Worm (Caenorhabditis elegans) whole organism, mixed stage, embryonic: ENCODE data around the gene abu-15.

Experiments used
- blmp-1 ChIP-seq: fragments of 150-350 bp; optimal IDR thresholded peaks from 2 replicates; lab custom pipeline; 2014; ENCODE audit warnings: missing biosample characterization, missing genetic modification characterization
- ces-1 ChIP-seq: fragments of 150-350 bp; optimal IDR thresholded peaks from 2 replicates; lab custom pipeline; 2014; ENCODE audit warnings: missing biosample characterization, missing genetic modification reagents, missing genetic modification characterization
- cnd-1 ChIP-seq: fragments of 200-800 bp; sonication (Bioruptor generic); optimal IDR thresholded peaks from 2 replicates; lab custom pipeline; 2018; ENCODE audit warnings: mild to moderate bottlenecking, missing genetic modification characterization, missing compliant biosample characterization
- elt-1 ChIP-seq: sonication (generic microtip); optimal IDR thresholded peaks from 2 replicates; lab custom pipeline; 2017; ENCODE audit warnings: missing genetic modification characterization, mild to moderate bottlenecking, missing compliant biosample characterization, antibody characterized with exemption, moderate library complexity, borderline replicate concordance; ENCODE audit not compliant: insufficient read depth
- lin-13 ChIP-seq: fragments of 150-350 bp; optimal IDR thresholded peaks from 2 replicates; lab custom pipeline; 2014; ENCODE audit warnings: missing biosample characterization, missing genetic modification characterization
- nhr-12 ChIP-seq: fragments of 150-350 bp; optimal IDR thresholded peaks from 2 replicates; lab custom pipeline; 2014; ENCODE audit warnings: missing biosample characterization, missing genetic modification characterization
- nhr-237 ChIP-seq: fragments of 150-350 bp; optimal IDR thresholded peaks from 2 replicates; lab custom pipeline; 2014; ENCODE audit warnings: missing biosample characterization, missing genetic modification characterization
- unc-62 ChIP-seq: fragments of 150-350 bp; optimal IDR thresholded peaks from 2 replicates; lab custom pipeline; 2014; ENCODE audit warnings: missing biosample characterization, missing genetic modification reagents, missing genetic modification characterization
- zip-8 ChIP-seq: fragments of 150-350 bp; optimal IDR thresholded peaks from 2 replicates; lab custom pipeline; 2014; ENCODE audit warnings: missing biosample characterization, missing genetic modification characterization
- ztf-11 ChIP-seq: fragments of 150-350 bp; optimal IDR thresholded peaks from 2 replicates; lab custom pipeline; 2014; ENCODE audit warnings: missing biosample characterization, missing genetic modification characterization

ce11 chrV:5164682-5165081, 6.3 kb downstream of the abu-15 start, which contains the start of gene abu-7:
- no peak for TF ChIP-seq nhr-12
- TF ChIP-seq elt-1: no peak
- no peak for TF ChIP-seq ztf-11 (tag; lab: Kevin White, UChicago)
- TF ChIP-seq ces-1 (GFP tag; lab: Kevin White, UChicago): no peak
- no peak for TF ChIP-seq zip-8 (tag; lab: Kevin White, UChicago)
- TF ChIP-seq blmp-1 (tag; lab: Kevin White, UChicago): no peak
- TF ChIP-seq lin-13 (tag; lab: Kevin White, UChicago): no peak
- no peak for TF ChIP-seq unc-62 (GFP tag; lab: Kevin White, UChicago)
- no peak for TF ChIP-seq nhr-237 (tag; lab: Kevin White, UChicago)
- no peak for TF ChIP-seq cnd-1 (tag; lab: Kevin White, UChicago)
